Worm (Caenorhabditis elegans) whole organism, mixed stage, embryonic: Measurements from ENCODE around the gene C50D2.10.

Experiments
- nhr-28 ChIP-seq: fragments of 150-350 bp; optimal IDR thresholded peaks from 2 replicates; lab custom pipeline; 2014; ENCODE audit warnings: missing biosample characterization, missing genetic modification characterization
- unc-62 ChIP-seq: fragments of 150-350 bp; optimal IDR thresholded peaks from 2 replicates; lab custom pipeline; 2014; ENCODE audit warnings: missing biosample characterization, missing genetic modification reagents, missing genetic modification characterization

- TF ChIP-seq unc-62 (GFP tag; lab: Kevin White, UChicago) (no peak), nhr-28 (tag; lab: Kevin White, UChicago) (no peak)
These were observed 22.2 kb downstream of the C50D2.10 start, which contains the start of gene K10B4.3 for ce11 chrII:121121-121520.
